Fruit fly (Drosophila melanogaster) whole organism, embryonic: ENCODE data around the gene wge.

Experiments
- Atf6 ChIP-seq: fragments of 200-800 bp; sonication (Bioruptor generic); IDR thresholded peaks from 2 replicates; pipeline ENCODE4 v1.3.6; 2022; ENCODE audit warnings: missing biosample characterization, missing genetic modification characterization
- Awh ChIP-seq: fragments of 200-800 bp; sonication (Bioruptor generic); IDR thresholded peaks from 2 replicates; pipeline ENCODE4, ENCODE4 v1.3.6; 2022; ENCODE audit warnings: missing biosample characterization, missing genetic modification characterization
- Bgb ChIP-seq: fragments of 200-800 bp; sonication (Bioruptor generic); IDR thresholded peaks from 2 replicates; pipeline ENCODE4 v1.3.6; 2022; ENCODE audit warnings: missing biosample characterization, missing genetic modification characterization; ENCODE audit not compliant: partially characterized antibody
- CG1603 ChIP-seq: fragments of 200-800 bp; sonication (Bioruptor generic); optimal IDR thresholded peaks from 2 replicates; lab custom pipeline; 2019; ENCODE audit warnings: missing biosample characterization, mild to moderate bottlenecking, missing genetic modification characterization, moderate library complexity
- CG17186 ChIP-seq: fragments of 200-800 bp; sonication (Bioruptor generic); optimal IDR thresholded peaks from 3 replicates; lab custom pipeline; 2017; ENCODE audit warnings: missing biosample characterization, missing genetic modification reagents, missing genetic modification characterization
- CG17328 ChIP-seq: fragments of 200-800 bp; sonication (Bioruptor generic); IDR thresholded peaks from 2 replicates; pipeline ENCODE4 v1.3.6; 2022; ENCODE audit warnings: missing biosample characterization, missing genetic modification characterization
- CG17612 ChIP-seq: fragments of 200-800 bp; sonication (Bioruptor generic); IDR thresholded peaks from 2 replicates; pipeline ENCODE4 v1.3.6; 2022; ENCODE audit warnings: missing biosample characterization, missing genetic modification characterization
- CG2199 ChIP-seq: fragments of 200-800 bp; sonication (Bioruptor generic); IDR thresholded peaks from 3 replicates; pipeline ENCODE4 v1.3.6; 2022; ENCODE audit warnings: missing biosample characterization, missing genetic modification characterization
- CG33213 ChIP-seq: fragments of 200-800 bp; sonication (Bioruptor generic); optimal IDR thresholded peaks from 3 replicates; lab custom pipeline; 2016; ENCODE audit warnings: missing biosample characterization, missing genetic modification characterization
- CG4730 ChIP-seq: fragments of 200-800 bp; sonication (Bioruptor generic); IDR thresholded peaks from 2 replicates; pipeline ENCODE4 v1.3.6; 2022; ENCODE audit warnings: missing biosample characterization, missing genetic modification characterization
- CG5953 ChIP-seq: fragments of 200-800 bp; sonication (Bioruptor generic); IDR thresholded peaks from 2 replicates; pipeline ENCODE4 v1.3.6; 2022; ENCODE audit warnings: missing biosample characterization, missing genetic modification characterization
- CG6689 ChIP-seq: fragments of 200-800 bp; sonication (Bioruptor generic); IDR thresholded peaks from 2 replicates; pipeline ENCODE4 v1.3.6; 2022; ENCODE audit warnings: missing biosample characterization, missing genetic modification characterization
- CG6854 ChIP-seq: fragments of 200-800 bp; sonication (Bioruptor generic); optimal IDR thresholded peaks from 3 replicates; lab custom pipeline; 2017; ENCODE audit warnings: missing biosample characterization, mild to moderate bottlenecking, missing genetic modification characterization
- CG7357 ChIP-seq: fragments of 200-800 bp; sonication (Bioruptor generic); IDR thresholded peaks from 3 replicates; pipeline ENCODE4 v1.3.6; 2022; ENCODE audit warnings: missing biosample characterization, missing genetic modification characterization
- CG7745 ChIP-seq: fragments of 200-800 bp; sonication (Bioruptor generic); optimal IDR thresholded peaks from 2 replicates; lab custom pipeline; 2018; ENCODE audit warnings: missing biosample characterization, mild to moderate bottlenecking, missing genetic modification characterization, moderate library complexity
- CG7963 ChIP-seq: fragments of 200-800 bp; sonication (Bioruptor generic); IDR thresholded peaks from 3 replicates; pipeline ENCODE4 v1.3.6; 2022; ENCODE audit warnings: missing biosample characterization, missing genetic modification characterization; ENCODE audit not compliant: partially characterized antibody
- CG8388 ChIP-seq: fragments of 200-800 bp; sonication (Bioruptor generic); optimal IDR thresholded peaks from 2 replicates; lab custom pipeline; 2019; ENCODE audit warnings: missing biosample characterization, mild to moderate bottlenecking, missing genetic modification characterization, moderate library complexity
- CG9609 ChIP-seq: fragments of 200-800 bp; sonication (Bioruptor generic); optimal IDR thresholded peaks from 3 replicates; lab custom pipeline; 2016; ENCODE audit warnings: missing biosample characterization, missing genetic modification characterization
- E2f2 ChIP-seq: fragments of 200-800 bp; sonication (Bioruptor generic); IDR thresholded peaks from 2 replicates; pipeline ENCODE4 v1.3.6; 2022; ENCODE audit warnings: missing biosample characterization, missing genetic modification characterization
- Eip74EF ChIP-seq, 2 experiments: fragments of 200-800 bp in 1 of 2; fragments of >200 bp in 1 of 2; sonication (Bioruptor generic) in 1 of 2; optimal IDR thresholded peaks; 2 replicates each; lab custom pipeline; 2017 to 2019; ENCODE audit warnings: missing biosample characterization in 2 of 2, missing genetic modification characterization in 2 of 2, mild to moderate bottlenecking in 1 of 2, moderate library complexity in 1 of 2
- Hey ChIP-seq: fragments of 200-800 bp; sonication (Bioruptor generic); optimal IDR thresholded peaks from 3 replicates; lab custom pipeline; 2018; ENCODE audit warnings: missing biosample characterization, mild to moderate bottlenecking, missing genetic modification characterization
- HmgD ChIP-seq: fragments of 200-800 bp; sonication (Bioruptor generic); optimal IDR thresholded peaks from 3 replicates; lab custom pipeline; 2016; ENCODE audit warnings: missing biosample characterization, missing genetic modification characterization
- Hmx ChIP-seq: fragments of 200-800 bp; sonication (Bioruptor generic); optimal IDR thresholded peaks from 2 replicates; lab custom pipeline; 2016; ENCODE audit warnings: missing biosample characterization, missing genetic modification characterization
- Max ChIP-seq: fragments of 200-800 bp; sonication (Bioruptor generic); optimal IDR thresholded peaks from 2 replicates; lab custom pipeline; 2016; ENCODE audit warnings: missing biosample characterization, mild to moderate bottlenecking, missing genetic modification characterization
- Meics ChIP-seq: fragments of 200-800 bp; sonication (Bioruptor generic); optimal IDR thresholded peaks from 2 replicates; lab custom pipeline; 2017; ENCODE audit warnings: missing biosample characterization, mild to moderate bottlenecking, missing genetic modification characterization
- NC2α ChIP-seq: fragments of 200-800 bp; sonication (Bioruptor generic); optimal IDR thresholded peaks from 2 replicates; lab custom pipeline; 2016; ENCODE audit warnings: missing biosample characterization, missing genetic modification characterization
- Pdp1 ChIP-seq, 2 experiments: fragments of 200-800 bp; sonication (Bioruptor generic); optimal IDR thresholded peaks; 3 replicates each; lab custom pipeline; 2016; ENCODE audit warnings: missing biosample characterization in 2 of 2, missing genetic modification characterization in 2 of 2, mild to moderate bottlenecking in 1 of 2, moderate library complexity in 1 of 2
- Trl ChIP-seq, 3 experiments: fragments of >200 bp in 2 of 3; fragments of 200-800 bp in 1 of 3; sonication (Bioruptor generic) in 1 of 3; optimal IDR thresholded peaks; 2 replicates in 1 of 3; 3 replicates in 2 of 3; lab custom pipeline; 2016 to 2017; ENCODE audit warnings: missing biosample characterization in 1 of 3, missing genetic modification characterization in 1 of 3
- ara ChIP-seq: fragments of 200-800 bp; sonication (Bioruptor generic); IDR thresholded peaks from 2 replicates; pipeline ENCODE4 v1.3.6; 2022; ENCODE audit warnings: missing biosample characterization, missing genetic modification characterization
- az2 ChIP-seq: fragments of 200-800 bp; sonication (Bioruptor generic); optimal IDR thresholded peaks from 3 replicates; lab custom pipeline; 2016; ENCODE audit warnings: missing biosample characterization, missing genetic modification characterization
- cg ChIP-seq: fragments of 200-800 bp; sonication (Bioruptor generic); optimal IDR thresholded peaks from 3 replicates; lab custom pipeline; 2019; ENCODE audit warnings: missing biosample characterization, mild to moderate bottlenecking, missing genetic modification characterization, moderate library complexity
- chinmo ChIP-seq: fragments of 200-800 bp; sonication (Bioruptor generic); IDR thresholded peaks from 4 replicates; pipeline ENCODE4 v1.3.6; 2022; ENCODE audit warnings: missing biosample characterization, missing genetic modification characterization; ENCODE audit not compliant: partially characterized antibody
- cwo ChIP-seq: fragments of 200-800 bp; sonication (Bioruptor generic); optimal IDR thresholded peaks from 3 replicates; lab custom pipeline; 2017; ENCODE audit warnings: missing biosample characterization, missing genetic modification characterization, mild to moderate bottlenecking, moderate library complexity, missing genetic modification reagents
- dan ChIP-seq: fragments of 200-800 bp; sonication (Bioruptor generic); IDR thresholded peaks from 2 replicates; pipeline ENCODE4 v1.3.6; 2022; ENCODE audit warnings: missing biosample characterization, missing genetic modification characterization
- gcm2 ChIP-seq: fragments of 200-800 bp; sonication (Bioruptor generic); optimal IDR thresholded peaks from 2 replicates; lab custom pipeline; 2016; ENCODE audit warnings: missing biosample characterization, missing genetic modification characterization
- kay ChIP-seq: fragments of 200-800 bp; sonication (Bioruptor generic); optimal IDR thresholded peaks from 2 replicates; lab custom pipeline; 2016; ENCODE audit warnings: missing biosample characterization, missing genetic modification characterization
- klu ChIP-seq: fragments of 200-800 bp; sonication (Bioruptor generic); IDR thresholded peaks from 2 replicates; pipeline ENCODE4 v1.3.6; 2022; ENCODE audit warnings: missing biosample characterization, missing genetic modification characterization
- nmo ChIP-seq: fragments of 200-800 bp; sonication (Bioruptor generic); optimal IDR thresholded peaks from 2 replicates; lab custom pipeline; 2018; ENCODE audit warnings: missing biosample characterization, mild to moderate bottlenecking, missing genetic modification characterization, moderate library complexity
- sna ChIP-seq: fragments of 200-800 bp; sonication (Bioruptor generic); IDR thresholded peaks from 2 replicates; pipeline ENCODE4 v1.3.6; 2022; ENCODE audit warnings: missing biosample characterization, missing genetic modification characterization; ENCODE audit not compliant: partially characterized antibody
- sob ChIP-seq: fragments of 200-800 bp; sonication (Bioruptor generic); IDR thresholded peaks from 2 replicates; pipeline ENCODE4 v1.3.6; 2022; ENCODE audit warnings: missing biosample characterization, missing genetic modification characterization
- sr ChIP-seq: fragments of 200-800 bp; sonication (Bioruptor generic); IDR thresholded peaks from 3 replicates; pipeline ENCODE4 v1.3.6; 2022; ENCODE audit warnings: missing biosample characterization, missing genetic modification characterization
- tna ChIP-seq: fragments of 200-800 bp; sonication (Bioruptor generic); IDR thresholded peaks from 2 replicates; pipeline ENCODE4 v1.3.6; 2022; ENCODE audit warnings: missing biosample characterization, missing genetic modification characterization; ENCODE audit not compliant: partially characterized antibody
- ttk ChIP-seq: fragments of 200-800 bp; sonication (Bioruptor generic); IDR thresholded peaks from 2 replicates; pipeline ENCODE4 v2.1.2; 2022; ENCODE audit warnings: missing biosample characterization, missing genetic modification characterization
- unpg ChIP-seq: fragments of 200-800 bp; sonication (Bioruptor generic); optimal IDR thresholded peaks from 3 replicates; lab custom pipeline; 2018; ENCODE audit warnings: missing biosample characterization, mild to moderate bottlenecking, missing genetic modification characterization, moderate library complexity
- vnd ChIP-seq: fragments of 200-800 bp; sonication (Bioruptor generic); IDR thresholded peaks from 3 replicates; pipeline ENCODE4 v1.3.6; 2022; ENCODE audit warnings: missing biosample characterization, missing genetic modification characterization; ENCODE audit not compliant: partially characterized antibody
- zfh1 ChIP-seq: fragments of 200-800 bp; sonication (Bioruptor generic); IDR thresholded peaks from 3 replicates; pipeline ENCODE4 v1.3.6; 2022; ENCODE audit warnings: missing biosample characterization, missing genetic modification characterization

The wge gene

DNA sequence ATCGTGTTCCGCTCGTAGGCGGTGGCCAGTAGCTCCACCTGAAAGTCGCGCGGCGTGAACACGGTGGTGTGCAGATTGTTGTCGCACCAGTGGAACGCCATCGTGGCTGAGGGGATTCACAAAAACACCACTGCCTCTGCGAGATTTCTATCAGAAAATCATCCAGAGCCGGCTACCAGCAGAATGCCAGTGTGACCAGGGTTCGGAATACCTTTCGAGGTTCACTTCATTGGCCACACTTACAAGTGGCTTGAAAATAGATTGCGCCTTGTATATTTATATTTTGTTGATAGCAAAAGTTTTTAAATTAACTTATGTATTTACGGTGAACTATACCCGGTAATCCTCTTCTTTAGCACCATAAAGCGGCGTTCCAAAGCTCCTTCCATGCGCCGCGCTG, 20.0 kb upstream of the wge start, which contains the start of the genes Dcr-1 and CG6985 (continued):
- TF ChIP-seq CG6854 (GFP tag; lab: Kevin White, UChicago) (no peak), vnd (GFP tag; lab: Robert Waterston, UW) (peak; percentile 29; the same call in 1 of the 3 replicates), CG17186 (GFP tag; lab: Kevin White, UChicago) (peak; percentile 20), CG7963 (GFP tag; lab: Robert Waterston, UW) (peak; percentile 26; the same call in 1 of the 3 replicates), sob (no peak)

dm6 chr3R:22733751-22734150, 12.8 kb upstream of the wge start, which contains the start of gene Takl2:
Gene Takl2 (minus strand): TSS chr3R:22733851.
- TF ChIP-seq Bgb (GFP tag; lab: Robert Waterston, UW) (no peak), HmgD (GFP tag; lab: Kevin White, UChicago) (no peak), Eip74EF (GFP tag; optimal IDR thresholded peaks at IDR 0.05; lab: Kevin White, UChicago) (no peak), sr (GFP tag; lab: Robert Waterston, UW) (no peak), ttk (GFP tag; lab: Robert Waterston, UW) (no peak), Atf6 (GFP tag; lab: Robert Waterston, UW) (no peak), CG17328 (GFP tag; lab: Robert Waterston, UW) (no peak), CG4730 (GFP tag; lab: Robert Waterston, UW) (no peak), chinmo (GFP tag; lab: Robert Waterston, UW) (no peak), Pdp1 (GFP tag; optimal IDR thresholded peaks at IDR 0.05; lab: Kevin White, UChicago) (no peak), Max (GFP tag; lab: Kevin White, UChicago) (no peak), sna (GFP tag; lab: Robert Waterston, UW) (no peak)

DNA sequence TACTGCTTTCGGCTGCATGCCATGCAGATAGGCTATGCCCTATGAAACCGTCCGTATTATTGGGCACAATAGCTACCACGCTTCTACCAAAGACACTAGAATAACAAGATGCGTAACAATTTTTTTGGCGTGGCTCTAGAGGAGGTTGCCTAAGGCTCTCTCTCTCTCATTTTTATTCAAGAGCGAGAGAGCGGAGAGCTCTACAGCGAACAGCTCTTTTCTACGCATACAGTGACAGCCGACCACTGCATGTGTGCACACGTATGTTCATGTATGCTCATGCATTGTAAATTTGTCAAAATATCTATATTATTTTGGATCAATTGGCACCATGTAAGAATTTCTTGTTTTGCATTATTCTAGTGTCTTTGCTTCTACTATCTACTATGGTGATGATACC, 12.0 kb upstream of the wge start:
- TF ChIP-seq cg (GFP tag; lab: Kevin White, UChicago) (peak; percentile 53), NC2α (GFP tag; lab: Kevin White, UChicago) (no peak), tna (0 out of 2 replicates have a peak, but pooled peaks have one; percentile 17), CG5953 (GFP tag; lab: Robert Waterston, UW) (no peak), CG8388 (GFP tag; lab: Kevin White, UChicago) (no peak), Trl (optimal IDR thresholded peaks at IDR 0.05; lab: Kevin White, UChicago) (peak; percentile 58 to 66), Trl (GFP tag; optimal IDR thresholded peaks at IDR 0.05; lab: Kevin White, UChicago) (no peak)

DNA sequence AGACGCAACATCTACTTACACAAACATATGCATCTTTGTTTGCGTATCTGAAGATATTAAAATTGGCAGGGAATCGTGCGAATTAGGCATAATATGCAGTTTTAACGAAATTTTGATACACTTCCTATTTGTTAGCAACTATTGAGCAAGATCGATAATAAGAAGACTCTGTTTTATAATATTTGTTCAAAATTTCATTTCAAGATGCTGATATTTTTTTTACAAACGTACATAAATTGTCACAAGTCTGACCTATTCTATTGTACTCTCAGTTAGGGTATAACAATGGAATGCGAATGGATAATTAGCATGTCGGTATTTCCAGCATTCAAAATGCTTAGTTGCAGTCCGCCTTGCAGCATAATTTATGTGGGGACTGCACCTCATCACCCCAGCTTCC, 6.9 kb upstream of the wge start:
- TF ChIP-seq E2f2 (GFP tag; lab: Robert Waterston, UW) (no peak), ara (peak; percentile 41; the same call in 1 of the 2 replicates), gcm2 (no peak), zfh1 (peak; percentile 33; the same call in 1 of the 3 replicates), unpg (no peak), Hey (no peak), CG6689 (GFP tag; lab: Robert Waterston, UW) (peak; percentile 17; the same call in 1 of the 2 replicates), Hmx (no peak), CG33213 (GFP tag; lab: Kevin White, UChicago) (no peak), Awh (no peak), klu (GFP tag; lab: Robert Waterston, UW) (peak; percentile 42; the same call in 1 of the 2 replicates), CG7357 (no peak), CG1603 (tag; lab: Kevin White, UChicago) (peak; percentile 30), CG2199 (GFP tag; lab: Robert Waterston, UW) (no peak), Meics (GFP tag; lab: Kevin White, UChicago) (no peak), az2 (GFP tag; lab: Kevin White, UChicago) (no peak), CG17612 (GFP tag; lab: Robert Waterston, UW) (no peak), nmo (no peak), CG9609 (no peak), dan (no peak), CG7745 (tag; lab: Kevin White, UChicago) (no peak), kay (GFP tag; lab: Kevin White, UChicago) (no peak), cwo (no peak)
